Worm (Caenorhabditis elegans): Measurements from ENCODE around the gene F55G1.15.

ce11 chrIV:7503322-7503721, 2.1 kb upstream of the F55G1.15 start, which contains the start of gene glt-6:
- no peak for TF ChIP-seq drap-1 (GFP tag; optimal IDR thresholded peaks at IDR 0.05)
- no peak for TF ChIP-seq pha-4 (tag; optimal IDR thresholded peaks at IDR 0.05)
- TF ChIP-seq elt-1 (tag; optimal IDR thresholded peaks at IDR 0.05; ENCODE audit: borderline replicate concordance, insufficient read depth), result no peak

All from whole organism, mixed stage, embryonic.